Worm (Caenorhabditis elegans) whole organism, early embryonic: ENCODE results near the gene Y43F8B.10.

Experiments
- flt-1 ChIP-seq: fragments of 200-800 bp; sonication (Bioruptor generic); IDR thresholded peaks from 2 replicates; pipeline ENCODE4 v1.3.6; 2022; ENCODE audit warnings: missing genetic modification characterization, missing compliant biosample characterization
- tbx-11 ChIP-seq: fragments of 200-800 bp; sonication (Bioruptor generic); IDR thresholded peaks from 2 replicates; pipeline ENCODE4 v1.3.6; 2022; ENCODE audit warnings: missing genetic modification characterization, missing compliant biosample characterization

- TF ChIP-seq flt-1 (GFP tag; lab: Robert Waterston, UW) (0 out of 2 replicates have a peak, but pooled peaks have one; percentile 25), tbx-11 (GFP tag; lab: Robert Waterston, UW) (no peak)
These were observed 47.4 kb downstream of the Y43F8B.10 start for ce11 chrV:19521351-19522278.
